Fruit fly (Drosophila melanogaster) whole organism, adult: ENCODE data around the gene CG12009.

Experiments
- CG11617 ChIP-seq: fragments of 200-800 bp; sonication (Bioruptor generic); optimal IDR thresholded peaks from 2 replicates; lab custom pipeline; 2017; ENCODE audit warnings: mild to moderate bottlenecking, missing biosample characterization, missing genetic modification reagents, missing genetic modification characterization
- CG12768 ChIP-seq: fragments of 200-800 bp; sonication (Bioruptor generic); optimal IDR thresholded peaks from 2 replicates; lab custom pipeline; 2017; ENCODE audit warnings: missing biosample characterization, missing genetic modification characterization, mild to moderate bottlenecking, moderate library complexity, missing genetic modification reagents
- CG14711 ChIP-seq: fragments of 200-800 bp; sonication (Bioruptor generic); optimal IDR thresholded peaks from 2 replicates; lab custom pipeline; 2018; ENCODE audit warnings: missing biosample characterization, mild to moderate bottlenecking, missing genetic modification characterization, moderate library complexity
- CG33017 ChIP-seq: fragments of 200-800 bp; sonication (Bioruptor generic); optimal IDR thresholded peaks from 2 replicates; lab custom pipeline; 2018; ENCODE audit warnings: missing biosample characterization, mild to moderate bottlenecking, missing genetic modification characterization, moderate library complexity
- CG5204 ChIP-seq: fragments of 200-800 bp; sonication (Bioruptor generic); optimal IDR thresholded peaks from 2 replicates; lab custom pipeline; 2016; ENCODE audit warnings: missing biosample characterization, missing genetic modification characterization
- CG7101 ChIP-seq: fragments of 200-800 bp; sonication (Bioruptor generic); optimal IDR thresholded peaks from 2 replicates; lab custom pipeline; 2018; ENCODE audit warnings: missing biosample characterization, mild to moderate bottlenecking, missing genetic modification characterization, moderate library complexity
- Hr96 ChIP-seq: fragments of 200-800 bp; sonication (Bioruptor generic); optimal IDR thresholded peaks from 2 replicates; lab custom pipeline; 2016; ENCODE audit warnings: missing biosample characterization, missing genetic modification characterization
- cic ChIP-seq: fragments of 200-800 bp; sonication (Bioruptor generic); optimal IDR thresholded peaks from 2 replicates; lab custom pipeline; 2017; ENCODE audit warnings: missing biosample characterization, mild to moderate bottlenecking, missing genetic modification characterization, moderate library complexity
- kay ChIP-seq: fragments of 200-800 bp; sonication (Bioruptor generic); peaks from one replicate; lab custom pipeline; 2016; ENCODE audit warnings: missing biosample characterization, missing genetic modification characterization, borderline replicate concordance
- pad ChIP-seq: fragments of 200-800 bp; sonication (Bioruptor generic); optimal IDR thresholded peaks from 3 replicates; lab custom pipeline; 2017; ENCODE audit warnings: missing biosample characterization, missing genetic modification characterization, mild to moderate bottlenecking, moderate library complexity, missing genetic modification reagents
- tj ChIP-seq: fragments of 200-800 bp; sonication (Bioruptor generic); optimal IDR thresholded peaks from 3 replicates; lab custom pipeline; 2017; ENCODE audit warnings: missing biosample characterization, mild to moderate bottlenecking, missing genetic modification characterization, moderate library complexity

dm6 chr3L:3319992-3320732 is 28.9 kb downstream of the CG12009 start:
- TF ChIP-seq CG5204 (GFP tag; lab: Kevin White, UChicago) (no peak), CG33017 (tag; lab: Kevin White, UChicago) (peak; percentile 48), Hr96 (GFP tag; lab: Kevin White, UChicago) (peak; percentile 5), CG14711 (tag; lab: Kevin White, UChicago) (no peak), CG12768 (GFP tag; lab: Kevin White, UChicago) (peak; percentile 34), CG11617 (GFP tag; lab: Kevin White, UChicago) (no peak), CG7101 (tag; lab: Kevin White, UChicago) (peak; percentile 55), kay (GFP tag; lab: Kevin White, UChicago) (no peak), cic (peak; percentile 75), pad (GFP tag; lab: Kevin White, UChicago) (no peak), tj (GFP tag; lab: Kevin White, UChicago) (no peak)
